Worm (Caenorhabditis elegans) whole organism, L4 larva: ENCODE measurements around the gene nhr-21.
A peak's percentile ranks its signal among the peaks of the same experiment; 100 is the strongest.

ENCODE experiments used
- D1046.2 ChIP-seq: fragments of 200-800 bp; sonication (Bioruptor generic); IDR thresholded peaks from 2 replicates; pipeline ENCODE4 v1.3.6; 2022; ENCODE audit warnings: missing genetic modification characterization, missing compliant biosample characterization
- F26F4.8 ChIP-seq: fragments of 200-800 bp; sonication (Bioruptor generic); conservative IDR thresholded peaks from 2 replicates; pipeline ENCODE4 v1.3.6; 2022; ENCODE audit warnings: missing genetic modification characterization, missing compliant biosample characterization
- Y48G9A.11 ChIP-seq: fragments of 200-800 bp; sonication (Bioruptor generic); IDR thresholded peaks from 2 replicates; pipeline ENCODE4 v1.3.6; 2022; ENCODE audit warnings: missing genetic modification reagents, missing genetic modification characterization, missing compliant biosample characterization
- ZK546.5 ChIP-seq, 2 experiments: sonication (generic microtip); optimal IDR thresholded peaks; 2 replicates each; lab custom pipeline; 2017; ENCODE audit warnings: missing biosample characterization in 2 of 2, missing genetic modification characterization in 2 of 2
- aha-1 ChIP-seq: fragments of 150-350 bp; peaks from one replicate; lab custom pipeline; 2014; ENCODE audit warnings: missing biosample characterization, missing genetic modification characterization
- aly-2 ChIP-seq: sonication (generic microtip); optimal IDR thresholded peaks from 2 replicates; lab custom pipeline; 2018; ENCODE audit warnings: missing biosample characterization, missing genetic modification characterization
- ama-1 ChIP-seq: fragments of 150-350 bp; optimal IDR thresholded peaks from 2 replicates; lab custom pipeline; 2014; ENCODE audit warnings: inconsistent platforms, mixed read lengths
- arid-1 ChIP-seq: fragments of 200-800 bp; sonication (Bioruptor generic); conservative IDR thresholded peaks from 2 replicates; pipeline ENCODE4 v1.3.6; 2022; ENCODE audit warnings: missing genetic modification reagents, missing genetic modification characterization, missing compliant biosample characterization
- ceh-28 ChIP-seq: fragments of 150-350 bp; optimal IDR thresholded peaks from 2 replicates; lab custom pipeline; 2014; ENCODE audit warnings: missing biosample characterization, missing genetic modification reagents, missing genetic modification characterization
- ceh-32 ChIP-seq: sonication (generic microtip); optimal IDR thresholded peaks from 2 replicates; lab custom pipeline; 2016; ENCODE audit warnings: mild to moderate bottlenecking, missing genetic modification characterization, missing compliant biosample characterization; ENCODE audit not compliant: poor library complexity
- ceh-62 ChIP-seq: sonication (generic microtip); optimal IDR thresholded peaks from 2 replicates; lab custom pipeline; 2017; ENCODE audit warnings: missing biosample characterization, missing genetic modification characterization
- ceh-82 ChIP-seq: sonication (generic microtip); optimal IDR thresholded peaks from 2 replicates; lab custom pipeline; 2017; ENCODE audit warnings: missing biosample characterization, missing genetic modification characterization
- ces-1 ChIP-seq: fragments of 150-350 bp; sonication (generic microtip); optimal IDR thresholded peaks from 4 replicates; lab custom pipeline; 2014; ENCODE audit warnings: missing biosample characterization, missing genetic modification reagents, missing genetic modification characterization
- cey-2 ChIP-seq: sonication (generic microtip); optimal IDR thresholded peaks from 3 replicates; lab custom pipeline; 2017; ENCODE audit warnings: missing genetic modification characterization, mild to moderate bottlenecking, missing compliant biosample characterization, antibody characterized with exemption, borderline replicate concordance; ENCODE audit not compliant: insufficient read depth
- ctbp-1 ChIP-seq: fragments of 200-800 bp; sonication (Bioruptor generic); IDR thresholded peaks from 2 replicates; pipeline ENCODE4 v1.3.6; 2022; ENCODE audit warnings: missing genetic modification reagents, missing genetic modification characterization, missing compliant biosample characterization
- daf-8 ChIP-seq: fragments of 200-800 bp; sonication (Bioruptor generic); IDR thresholded peaks from 2 replicates; pipeline ENCODE4 v1.3.6; 2022; ENCODE audit warnings: missing genetic modification characterization, missing compliant biosample characterization
- dmd-8 ChIP-seq: fragments of 200-800 bp; sonication (Bioruptor generic); IDR thresholded peaks from 2 replicates; pipeline ENCODE4 v1.3.6; 2022; ENCODE audit warnings: missing genetic modification characterization, missing compliant biosample characterization
- dmd-9 ChIP-seq: fragments of 200-800 bp; sonication (Bioruptor generic); IDR thresholded peaks from 2 replicates; pipeline ENCODE4 v1.3.6; 2022; ENCODE audit warnings: missing genetic modification reagents, missing genetic modification characterization, missing compliant biosample characterization
- dpl-1 ChIP-seq: fragments of 150-350 bp; optimal IDR thresholded peaks from 2 replicates; lab custom pipeline; 2014; ENCODE audit warnings: missing biosample characterization, missing genetic modification reagents, missing genetic modification characterization
- egl-27 ChIP-seq: sonication (generic microtip); optimal IDR thresholded peaks from 3 replicates; lab custom pipeline; 2017; ENCODE audit warnings: missing biosample characterization, missing genetic modification reagents, missing genetic modification characterization
- egl-43 ChIP-seq: fragments of 200-800 bp; sonication (Bioruptor generic); IDR thresholded peaks from 2 replicates; pipeline ENCODE4 v1.3.6; 2022; ENCODE audit warnings: missing genetic modification reagents, missing genetic modification characterization, missing compliant biosample characterization
- fkh-10 ChIP-seq: fragments of 150-350 bp; optimal IDR thresholded peaks from 2 replicates; lab custom pipeline; 2014; ENCODE audit warnings: missing biosample characterization, missing genetic modification reagents, missing genetic modification characterization
- gei-8 ChIP-seq: fragments of 200-800 bp; sonication (Bioruptor generic); optimal IDR thresholded peaks from 2 replicates; lab custom pipeline; 2018; ENCODE audit warnings: mild to moderate bottlenecking, missing genetic modification characterization, missing compliant biosample characterization
- hif-1 ChIP-seq, 2 experiments: sonication (generic microtip); optimal IDR thresholded peaks; 2 replicates each; lab custom pipeline; 2016 to 2017; ENCODE audit warnings: missing compliant biosample characterization in 2 of 2, missing genetic modification characterization in 2 of 2, missing genetic modification reagents in 2 of 2, missing genotype in 2 of 2, mild to moderate bottlenecking in 1 of 2
- hlh-11 ChIP-seq: fragments of 200-800 bp; sonication (Bioruptor generic); optimal IDR thresholded peaks from 2 replicates; lab custom pipeline; 2018; ENCODE audit warnings: mild to moderate bottlenecking, missing genetic modification characterization, missing compliant biosample characterization
- hmg-1.1 ChIP-seq: fragments of 200-800 bp; sonication (Bioruptor generic); IDR thresholded peaks from 2 replicates; pipeline ENCODE4 v1.3.6; 2022; ENCODE audit warnings: missing genetic modification reagents, missing genetic modification characterization, missing compliant biosample characterization
- lin-1 ChIP-seq: fragments of 200-800 bp; sonication (Bioruptor generic); IDR thresholded peaks from 2 replicates; pipeline ENCODE4 v1.3.6; 2022; ENCODE audit warnings: missing genetic modification reagents, missing genetic modification characterization, missing compliant biosample characterization
- lin-15B ChIP-seq: fragments of 150-350 bp; sonication (generic microtip); optimal IDR thresholded peaks from 3 replicates; lab custom pipeline; 2014; ENCODE audit warnings: missing biosample characterization, missing genetic modification characterization
- lir-3 ChIP-seq: sonication (generic microtip); optimal IDR thresholded peaks from 2 replicates; lab custom pipeline; 2016; ENCODE audit warnings: mild to moderate bottlenecking, missing genetic modification characterization, missing compliant biosample characterization
- madf-9 ChIP-seq: fragments of 200-800 bp; sonication (Bioruptor generic); conservative IDR thresholded peaks from 2 replicates; pipeline ENCODE4 v1.3.6; 2022; ENCODE audit warnings: missing genetic modification reagents, missing genetic modification characterization, missing compliant biosample characterization
- mep-1 ChIP-seq: fragments of 150-350 bp; sonication (generic microtip); optimal IDR thresholded peaks from 3 replicates; lab custom pipeline; 2014; ENCODE audit warnings: missing biosample characterization, missing genetic modification characterization
- nhr-11 ChIP-seq: fragments of 150-350 bp; optimal IDR thresholded peaks from 2 replicates; lab custom pipeline; 2014; ENCODE audit warnings: missing biosample characterization, missing genetic modification characterization
- nhr-25 ChIP-seq: sonication (generic microtip); optimal IDR thresholded peaks from 2 replicates; lab custom pipeline; 2017; ENCODE audit warnings: missing genetic modification characterization, mild to moderate bottlenecking, missing compliant biosample characterization, antibody characterized with exemption, moderate library complexity, borderline replicate concordance; ENCODE audit not compliant: insufficient read depth
- nhr-28 ChIP-seq: fragments of 150-350 bp; optimal IDR thresholded peaks from 2 replicates; lab custom pipeline; 2014; ENCODE audit warnings: missing biosample characterization, missing genetic modification characterization
- nhr-41 ChIP-seq: fragments of 200-800 bp; sonication (Bioruptor generic); IDR thresholded peaks from 2 replicates; pipeline ENCODE4 v1.3.6; 2022; ENCODE audit warnings: missing genetic modification reagents, missing genetic modification characterization, missing compliant biosample characterization
- nhr-42 ChIP-seq: fragments of 200-800 bp; sonication (Bioruptor generic); IDR thresholded peaks from 2 replicates; pipeline ENCODE4 v1.3.6; 2022; ENCODE audit warnings: missing genetic modification characterization, missing compliant biosample characterization
- nhr-6 ChIP-seq: fragments of 150-350 bp; optimal IDR thresholded peaks from 2 replicates; lab custom pipeline; 2014; ENCODE audit warnings: missing biosample characterization, missing genetic modification characterization
- php-3 ChIP-seq: fragments of 200-800 bp; sonication (Bioruptor generic); IDR thresholded peaks from 2 replicates; pipeline ENCODE4 v1.3.6; 2022; ENCODE audit warnings: missing genetic modification reagents, missing genetic modification characterization, missing compliant biosample characterization
- pqm-1 ChIP-seq: sonication (generic microtip); optimal IDR thresholded peaks from 2 replicates; lab custom pipeline; 2017; ENCODE audit warnings: missing biosample characterization, missing genetic modification characterization
- rbr-2 ChIP-seq: sonication (generic microtip); optimal IDR thresholded peaks from 2 replicates; lab custom pipeline; 2016; ENCODE audit warnings: missing genotype, missing genetic modification characterization, missing compliant biosample characterization
- sdz-12 ChIP-seq: fragments of 200-800 bp; sonication (Bioruptor generic); optimal IDR thresholded peaks from 2 replicates; lab custom pipeline; 2018; ENCODE audit warnings: mild to moderate bottlenecking, missing genetic modification characterization, missing compliant biosample characterization
- set-16 ChIP-seq: fragments of 200-800 bp; sonication (Bioruptor generic); IDR thresholded peaks from 2 replicates; pipeline ENCODE4 v1.3.6; 2022; ENCODE audit warnings: missing genetic modification reagents, missing genetic modification characterization, missing compliant biosample characterization
- snpc-1.2 ChIP-seq: fragments of 200-800 bp; sonication (Bioruptor generic); IDR thresholded peaks from 2 replicates; pipeline ENCODE4 v1.3.6; 2022; ENCODE audit warnings: missing genetic modification reagents, missing genetic modification characterization, missing compliant biosample characterization
- snpc-4 ChIP-seq: fragments of 150-350 bp; optimal IDR thresholded peaks from 2 replicates; lab custom pipeline; 2014; ENCODE audit warnings: missing biosample characterization, missing genetic modification characterization
- tra-1 ChIP-seq: fragments of 200-800 bp; sonication (Bioruptor generic); IDR thresholded peaks from 2 replicates; pipeline ENCODE4 v1.3.6; 2022; ENCODE audit warnings: missing genetic modification reagents, missing genetic modification characterization, missing compliant biosample characterization
- unc-130 ChIP-seq: sonication (generic microtip); optimal IDR thresholded peaks from 2 replicates; lab custom pipeline; 2016; ENCODE audit warnings: missing genetic modification reagents, missing genetic modification characterization, missing compliant biosample characterization
- unc-62 ChIP-seq, 3 experiments: fragments of 150-350 bp in 1 of 3; sonication (generic microtip); optimal IDR thresholded peaks in 2 of 3; peaks in 1 of 3; 1 replicate in 1 of 3; 2 replicates in 2 of 3; lab custom pipeline; 2014 to 2017; ENCODE audit warnings: missing biosample characterization in 3 of 3, missing genetic modification characterization in 3 of 3, missing genetic modification reagents in 3 of 3, missing genotype in 1 of 3
- vab-7 ChIP-seq: fragments of 200-800 bp; sonication (Bioruptor generic); IDR thresholded peaks from 2 replicates; pipeline ENCODE4 v1.3.6; 2022; ENCODE audit warnings: missing genetic modification reagents, missing genetic modification characterization, missing compliant biosample characterization

Gene nhr-21

DNA sequence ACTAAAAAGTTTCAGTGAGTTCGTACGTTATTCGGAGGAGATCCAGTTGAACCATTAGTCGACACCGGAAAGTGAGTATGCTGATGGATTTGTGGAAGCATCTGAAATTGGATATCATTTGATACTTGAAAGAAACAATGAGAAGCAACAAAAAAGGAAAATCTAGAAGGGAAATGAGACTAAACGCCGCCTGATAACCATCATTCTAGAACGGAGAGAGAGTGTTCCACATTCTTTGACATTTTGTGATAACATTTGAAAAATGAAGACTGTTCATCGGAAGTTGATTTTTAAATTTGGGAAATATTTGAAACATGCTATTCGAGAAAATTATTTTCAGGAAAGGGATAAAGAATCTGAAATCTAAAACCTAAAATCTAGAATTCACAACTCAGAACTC is 7.8 kb upstream of the nhr-21 start, which contains the start of gene npax-1:
Gene npax-1, minus strand, starts transcription at position 101 of the 400 bp plus-strand sequence.
- TF ChIP-seq hlh-11 (tag; lab: Kevin White, UChicago) (no peak), aha-1 (tag; lab: Kevin White, UChicago) (peak; percentile 86)

DNA sequence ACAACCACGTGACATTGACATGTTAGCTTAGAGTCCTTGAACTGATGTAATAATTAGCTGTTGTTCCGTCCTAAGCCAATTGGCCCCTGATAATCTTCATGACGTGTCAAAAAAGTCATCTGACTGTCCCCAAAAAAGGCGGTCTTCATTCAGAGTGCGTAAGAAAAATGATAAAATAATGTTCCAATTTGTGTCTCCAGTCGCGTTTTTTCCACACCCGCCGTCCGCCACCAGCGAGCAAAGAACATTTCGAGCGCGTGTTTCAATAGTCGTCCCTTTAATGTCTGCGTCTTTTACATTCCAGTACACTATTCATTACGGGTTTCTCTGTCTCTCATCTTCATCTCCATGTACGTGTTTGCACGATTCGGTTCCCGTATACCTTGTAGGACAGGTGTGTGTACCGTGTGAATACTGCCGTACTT is 1.5 kb upstream of the nhr-21 start:
- TF ChIP-seq snpc-1.2 (GFP tag; lab: Robert Waterston, UW) (no peak), ceh-28 (no peak), gei-8 (GFP tag; lab: Kevin White, UChicago) (peak; percentile 91), unc-130 (GFP tag; lab: Kevin White, UChicago) (no peak), Y48G9A.11 (no peak), dmd-8 (GFP tag; lab: Robert Waterston, UW) (no peak), ZK546.5 (tag; optimal IDR thresholded peaks at IDR 0.05; lab: Kevin White, UChicago) (no peak), rbr-2 (peak; percentile 60), ceh-32 (tag; lab: Kevin White, UChicago) (no peak), daf-8 (GFP tag; lab: Robert Waterston, UW) (no peak), D1046.2 (GFP tag; lab: Robert Waterston, UW) (no peak), nhr-25 (tag; lab: Kevin White, UChicago) (peak; percentile 80), nhr-41 (no peak), ctbp-1 (peak; percentile 71; the same call in 1 of the 2 replicates), ceh-82 (no peak), egl-43 (GFP tag; lab: Robert Waterston, UW) (no peak), F26F4.8 (GFP tag; lab: Robert Waterston, UW) (no peak), ces-1 (no peak), arid-1 (GFP tag; lab: Robert Waterston, UW) (0 out of 2 replicates have a peak, but pooled peaks have one; percentile 4), lin-15B (tag; lab: Kevin White, UChicago) (no peak), hmg-1.1 (GFP tag; lab: Robert Waterston, UW) (peak; percentile 61), hif-1 (tag; optimal IDR thresholded peaks at IDR 0.05; lab: Kevin White, UChicago) (peak; percentile 3 to 91), madf-9 (GFP tag; lab: Robert Waterston, UW) (peak; percentile 49; the same call in 1 of the 2 replicates), nhr-6 (tag; lab: Kevin White, UChicago) (peak; percentile 30), ceh-62 (tag; lab: Kevin White, UChicago) (no peak), php-3 (peak; percentile 72), nhr-11 (tag; lab: Kevin White, UChicago) (peak; percentile 72), ama-1 (lab: Kevin White, UChicago) (peak; percentile 46), hlh-11 (tag; lab: Kevin White, UChicago) (peak; percentile 97), dpl-1 (peak; percentile 27), tra-1 (GFP tag; lab: Robert Waterston, UW) (no peak; the same call in 1 of the 2 replicates), lin-1 (GFP tag; lab: Robert Waterston, UW) (peak; percentile 62; the same call in 1 of the 2 replicates), nhr-28 (tag; lab: Kevin White, UChicago) (peak; percentile 97), egl-27 (tag; lab: Kevin White, UChicago) (no peak), nhr-42 (0 out of 2 replicates have a peak, but pooled peaks have one; percentile 36), unc-62 (GFP tag; optimal IDR thresholded peaks at IDR 0.05 in 1 of 2; lab: Kevin White, UChicago) (peak in 1 of 2 experiments; percentile 93), unc-62 (tag; optimal IDR thresholded peaks at IDR 0.05; lab: Kevin White, UChicago) (no peak), snpc-4 (no peak), aly-2 (no peak), mep-1 (peak; percentile 89), sdz-12 (GFP tag; lab: Kevin White, UChicago) (no peak), pqm-1 (tag; lab: Kevin White, UChicago) (peak; percentile 52), set-16 (GFP tag; lab: Robert Waterston, UW) (no peak), lir-3 (tag; lab: Kevin White, UChicago) (no peak), aha-1 (tag; lab: Kevin White, UChicago) (peak; percentile 97), dmd-9 (GFP tag; lab: Robert Waterston, UW) (no peak), vab-7 (GFP tag; lab: Robert Waterston, UW) (no peak), cey-2 (tag; lab: Kevin White, UChicago) (peak; percentile 96), fkh-10 (GFP tag; lab: Kevin White, UChicago) (no peak)
